Worm (Caenorhabditis elegans) whole organism, L4 larva: ENCODE measurements around the gene cyp-13B1.

Source experiments
- D1046.2 ChIP-seq: fragments of 200-800 bp; sonication (Bioruptor generic); IDR thresholded peaks from 2 replicates; pipeline ENCODE4 v1.3.6; 2022; ENCODE audit warnings: missing genetic modification characterization, missing compliant biosample characterization
- F10B5.3 ChIP-seq: sonication (generic microtip); optimal IDR thresholded peaks from 2 replicates; lab custom pipeline; 2016; ENCODE audit warnings: mild to moderate bottlenecking, missing genetic modification characterization, missing compliant biosample characterization
- F37D6.2 ChIP-seq: sonication (generic microtip); optimal IDR thresholded peaks from 2 replicates; lab custom pipeline; 2016; ENCODE audit warnings: mild to moderate bottlenecking, missing genetic modification characterization, missing compliant biosample characterization
- F44E2.7 ChIP-seq: fragments of 200-800 bp; sonication (Bioruptor generic); IDR thresholded peaks from 2 replicates; pipeline ENCODE4 v2.1.2; 2022; ENCODE audit warnings: missing genetic modification characterization, missing compliant biosample characterization
- F49E8.2 ChIP-seq: sonication (generic microtip); optimal IDR thresholded peaks from 2 replicates; lab custom pipeline; 2016; ENCODE audit warnings: missing compliant biosample characterization, mild to moderate bottlenecking, missing genetic modification characterization, borderline replicate concordance
- T26A8.4 ChIP-seq: fragments of 200-800 bp; sonication (Bioruptor generic); IDR thresholded peaks from 2 replicates; pipeline ENCODE4 v1.3.6; 2022; ENCODE audit warnings: missing genetic modification characterization, missing compliant biosample characterization
- Y48G9A.11 ChIP-seq: fragments of 200-800 bp; sonication (Bioruptor generic); IDR thresholded peaks from 2 replicates; pipeline ENCODE4 v1.3.6; 2022; ENCODE audit warnings: missing genetic modification reagents, missing genetic modification characterization, missing compliant biosample characterization
- aha-1 ChIP-seq: fragments of 150-350 bp; peaks from one replicate; lab custom pipeline; 2014; ENCODE audit warnings: missing biosample characterization, missing genetic modification characterization
- ceh-20 ChIP-seq: fragments of 200-800 bp; sonication (Bioruptor generic); IDR thresholded peaks from 2 replicates; pipeline ENCODE4 v1.3.6; 2022; ENCODE audit warnings: missing genetic modification reagents, missing genetic modification characterization, missing compliant biosample characterization
- ceh-62 ChIP-seq: sonication (generic microtip); optimal IDR thresholded peaks from 2 replicates; lab custom pipeline; 2017; ENCODE audit warnings: missing biosample characterization, missing genetic modification characterization
- ceh-82 ChIP-seq: sonication (generic microtip); optimal IDR thresholded peaks from 2 replicates; lab custom pipeline; 2017; ENCODE audit warnings: missing biosample characterization, missing genetic modification characterization
- daf-12 ChIP-seq: fragments of 150-350 bp; optimal IDR thresholded peaks from 2 replicates; lab custom pipeline; 2014; ENCODE audit warnings: missing biosample characterization, missing genetic modification reagents, missing genetic modification characterization
- daf-16 ChIP-seq, 3 experiments: sonication (generic microtip); optimal IDR thresholded peaks; 2 replicates each; lab custom pipeline; 2016 to 2017; ENCODE audit warnings: missing genetic modification characterization in 3 of 3, missing genetic modification reagents in 3 of 3, mild to moderate bottlenecking in 2 of 3, missing compliant biosample characterization in 2 of 3, missing biosample characterization in 1 of 3, moderate library complexity in 1 of 3
- daf-19 ChIP-seq: fragments of 200-800 bp; sonication (Bioruptor generic); conservative IDR thresholded peaks from 2 replicates; pipeline ENCODE4 v1.3.6; 2022; ENCODE audit warnings: missing genetic modification characterization, missing compliant biosample characterization
- daf-8 ChIP-seq: fragments of 200-800 bp; sonication (Bioruptor generic); IDR thresholded peaks from 2 replicates; pipeline ENCODE4 v1.3.6; 2022; ENCODE audit warnings: missing genetic modification characterization, missing compliant biosample characterization
- dmd-8 ChIP-seq: fragments of 200-800 bp; sonication (Bioruptor generic); IDR thresholded peaks from 2 replicates; pipeline ENCODE4 v1.3.6; 2022; ENCODE audit warnings: missing genetic modification characterization, missing compliant biosample characterization
- dmd-9 ChIP-seq: fragments of 200-800 bp; sonication (Bioruptor generic); IDR thresholded peaks from 2 replicates; pipeline ENCODE4 v1.3.6; 2022; ENCODE audit warnings: missing genetic modification reagents, missing genetic modification characterization, missing compliant biosample characterization
- dpl-1 ChIP-seq: fragments of 150-350 bp; optimal IDR thresholded peaks from 2 replicates; lab custom pipeline; 2014; ENCODE audit warnings: missing biosample characterization, missing genetic modification reagents, missing genetic modification characterization
- egl-27 ChIP-seq: sonication (generic microtip); optimal IDR thresholded peaks from 3 replicates; lab custom pipeline; 2017; ENCODE audit warnings: missing biosample characterization, missing genetic modification reagents, missing genetic modification characterization
- hlh-11 ChIP-seq: fragments of 200-800 bp; sonication (Bioruptor generic); optimal IDR thresholded peaks from 2 replicates; lab custom pipeline; 2018; ENCODE audit warnings: mild to moderate bottlenecking, missing genetic modification characterization, missing compliant biosample characterization
- lim-7 ChIP-seq: fragments of 200-800 bp; sonication (Bioruptor generic); IDR thresholded peaks from 2 replicates; pipeline ENCODE4 v1.3.6; 2022; ENCODE audit warnings: missing genetic modification characterization, missing compliant biosample characterization
- lin-15B ChIP-seq: fragments of 150-350 bp; sonication (generic microtip); optimal IDR thresholded peaks from 3 replicates; lab custom pipeline; 2014; ENCODE audit warnings: missing biosample characterization, missing genetic modification characterization
- lin-39 ChIP-seq: fragments of 150-350 bp; optimal IDR thresholded peaks from 2 replicates; lab custom pipeline; 2014; ENCODE audit warnings: missing biosample characterization, missing genetic modification reagents, missing genetic modification characterization
- lsy-2 ChIP-seq, 2 experiments: fragments of 150-350 bp in 1 of 2; sonication (generic microtip) in 1 of 2; optimal IDR thresholded peaks; 2 replicates each; lab custom pipeline; 2014 to 2017; ENCODE audit warnings: missing biosample characterization in 2 of 2, missing genetic modification characterization in 2 of 2
- mdl-1 ChIP-seq, 2 experiments: fragments of 150-350 bp in 1 of 2; sonication (generic microtip) in 1 of 2; optimal IDR thresholded peaks; 2 replicates each; lab custom pipeline; 2014 to 2017; ENCODE audit warnings: missing biosample characterization in 2 of 2, missing genetic modification characterization in 2 of 2
- mxl-3 ChIP-seq: fragments of 200-800 bp; sonication (Bioruptor generic); optimal IDR thresholded peaks from 2 replicates; lab custom pipeline; 2018; ENCODE audit warnings: mild to moderate bottlenecking, missing genetic modification characterization, missing compliant biosample characterization
- nhr-102 ChIP-seq: sonication (generic microtip); optimal IDR thresholded peaks from 2 replicates; lab custom pipeline; 2016; ENCODE audit warnings: mild to moderate bottlenecking, missing genetic modification characterization, moderate library complexity, missing compliant biosample characterization
- nhr-11 ChIP-seq: fragments of 150-350 bp; optimal IDR thresholded peaks from 2 replicates; lab custom pipeline; 2014; ENCODE audit warnings: missing biosample characterization, missing genetic modification characterization
- nhr-111 ChIP-seq: fragments of 200-800 bp; sonication (Bioruptor generic); optimal IDR thresholded peaks from 2 replicates; lab custom pipeline; 2018; ENCODE audit warnings: mild to moderate bottlenecking, missing genetic modification characterization, missing compliant biosample characterization
- nhr-237 ChIP-seq: sonication (generic microtip); optimal IDR thresholded peaks from 2 replicates; lab custom pipeline; 2017; ENCODE audit warnings: missing biosample characterization, missing genetic modification characterization
- nhr-25 ChIP-seq: sonication (generic microtip); optimal IDR thresholded peaks from 2 replicates; lab custom pipeline; 2017; ENCODE audit warnings: missing genetic modification characterization, mild to moderate bottlenecking, missing compliant biosample characterization, antibody characterized with exemption, moderate library complexity, borderline replicate concordance; ENCODE audit not compliant: insufficient read depth
- nhr-48 ChIP-seq: sonication (generic microtip); optimal IDR thresholded peaks from 2 replicates; lab custom pipeline; 2016; ENCODE audit warnings: mild to moderate bottlenecking, missing genetic modification characterization, missing compliant biosample characterization
- nhr-6 ChIP-seq: fragments of 150-350 bp; optimal IDR thresholded peaks from 2 replicates; lab custom pipeline; 2014; ENCODE audit warnings: missing biosample characterization, missing genetic modification characterization
- nhr-77 ChIP-seq: fragments of 150-350 bp; optimal IDR thresholded peaks from 2 replicates; lab custom pipeline; 2014; ENCODE audit warnings: missing biosample characterization, missing genetic modification characterization
- php-3 ChIP-seq: fragments of 200-800 bp; sonication (Bioruptor generic); IDR thresholded peaks from 2 replicates; pipeline ENCODE4 v1.3.6; 2022; ENCODE audit warnings: missing genetic modification reagents, missing genetic modification characterization, missing compliant biosample characterization
- pqm-1 ChIP-seq: sonication (generic microtip); optimal IDR thresholded peaks from 2 replicates; lab custom pipeline; 2017; ENCODE audit warnings: missing biosample characterization, missing genetic modification characterization
- rbr-2 ChIP-seq: sonication (generic microtip); optimal IDR thresholded peaks from 2 replicates; lab custom pipeline; 2016; ENCODE audit warnings: missing genotype, missing genetic modification characterization, missing compliant biosample characterization
- set-16 ChIP-seq: fragments of 200-800 bp; sonication (Bioruptor generic); IDR thresholded peaks from 2 replicates; pipeline ENCODE4 v1.3.6; 2022; ENCODE audit warnings: missing genetic modification reagents, missing genetic modification characterization, missing compliant biosample characterization
- snpc-1.2 ChIP-seq: fragments of 200-800 bp; sonication (Bioruptor generic); IDR thresholded peaks from 2 replicates; pipeline ENCODE4 v1.3.6; 2022; ENCODE audit warnings: missing genetic modification reagents, missing genetic modification characterization, missing compliant biosample characterization
- snpc-4 ChIP-seq: fragments of 150-350 bp; optimal IDR thresholded peaks from 2 replicates; lab custom pipeline; 2014; ENCODE audit warnings: missing biosample characterization, missing genetic modification characterization
- spr-3 ChIP-seq: fragments of 200-800 bp; sonication (Bioruptor generic); optimal IDR thresholded peaks from 2 replicates; lab custom pipeline; 2018; ENCODE audit warnings: mild to moderate bottlenecking, missing genetic modification characterization, missing compliant biosample characterization
- unc-62 ChIP-seq, 3 experiments: fragments of 150-350 bp in 1 of 3; sonication (generic microtip); optimal IDR thresholded peaks in 2 of 3; peaks in 1 of 3; 1 replicate in 1 of 3; 2 replicates in 2 of 3; lab custom pipeline; 2014 to 2017; ENCODE audit warnings: missing biosample characterization in 3 of 3, missing genetic modification characterization in 3 of 3, missing genetic modification reagents in 3 of 3, missing genotype in 1 of 3
- vab-7 ChIP-seq: fragments of 200-800 bp; sonication (Bioruptor generic); IDR thresholded peaks from 2 replicates; pipeline ENCODE4 v1.3.6; 2022; ENCODE audit warnings: missing genetic modification reagents, missing genetic modification characterization, missing compliant biosample characterization
- zip-2 ChIP-seq: fragments of 150-350 bp; optimal IDR thresholded peaks from 2 replicates; lab custom pipeline; 2014; ENCODE audit warnings: missing biosample characterization, missing genetic modification characterization
- ztf-11 ChIP-seq: fragments of 150-350 bp; optimal IDR thresholded peaks from 2 replicates; lab custom pipeline; 2014; ENCODE audit warnings: missing biosample characterization, missing genetic modification characterization

cyp-13B1 gene

DNA sequence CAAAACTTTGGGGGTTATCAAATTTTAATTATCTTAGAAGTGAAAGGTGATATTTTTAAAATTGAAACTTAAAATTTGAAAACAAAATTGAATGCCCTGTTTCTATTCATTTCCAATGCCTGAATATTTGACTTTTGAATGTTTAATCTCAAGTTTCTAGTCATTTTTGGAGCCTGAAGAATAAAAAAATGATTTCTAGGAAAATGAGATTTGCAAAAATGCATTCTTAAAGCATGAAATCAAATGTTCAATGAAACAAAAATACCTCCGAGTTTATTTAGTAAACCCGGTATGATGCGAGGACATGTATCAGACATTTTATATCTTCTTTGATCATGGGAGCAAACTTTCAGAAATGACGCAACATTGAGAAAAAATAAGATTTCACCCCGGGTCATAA, 30.4 kb downstream of the cyp-13B1 start:
- TF ChIP-seq dmd-9 (GFP tag; lab: Robert Waterston, UW) (no peak), nhr-111 (GFP tag; lab: Kevin White, UChicago) (no peak), nhr-11 (tag; lab: Kevin White, UChicago) (peak; percentile 9), lin-39 (no peak), rbr-2 (no peak), nhr-77 (no peak), ceh-82 (no peak), T26A8.4 (GFP tag; lab: Robert Waterston, UW) (no peak), aha-1 (peak; percentile 4), daf-12 (tag; lab: Kevin White, UChicago) (no peak), lin-15B (no peak)

DNA sequence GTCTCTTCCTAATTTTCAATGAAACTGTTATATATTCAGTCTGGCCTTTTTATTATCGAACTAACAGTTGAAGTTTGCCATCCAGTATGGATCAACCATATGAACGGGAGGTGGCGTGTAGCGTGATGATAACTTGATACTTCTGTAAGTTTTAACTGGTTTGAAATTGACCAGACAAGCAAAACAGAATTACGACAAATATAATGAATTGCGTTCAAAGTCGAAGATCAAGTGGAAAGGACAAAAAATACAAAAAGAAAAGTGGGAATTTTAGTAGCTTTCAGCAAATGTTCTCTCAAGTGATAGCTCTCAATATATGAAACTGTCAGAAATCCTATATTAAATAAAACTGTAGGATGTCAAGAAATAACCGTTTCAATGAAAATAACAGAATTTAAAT, 32.6 kb downstream of the cyp-13B1 start, which contains the start of the genes C49F8.14 and gem-1:
TSS of gene C49F8.14 (minus strand) at position 99 of the 400 bp plus-strand sequence.
TSS of gene gem-1 (minus strand) at position 142 of the 400 bp plus-strand sequence.
- TF ChIP-seq ztf-11 (tag; lab: Kevin White, UChicago), result no peak
- TF ChIP-seq daf-19 (GFP tag; lab: Robert Waterston, UW), result no peak
- no peak for TF ChIP-seq spr-3 (GFP tag; lab: Kevin White, UChicago)
- TF ChIP-seq ceh-62, result no peak
- TF ChIP-seq D1046.2 (GFP tag; lab: Robert Waterston, UW), result no peak
- TF ChIP-seq F49E8.2, result no peak
- no peak for TF ChIP-seq nhr-25 (tag; lab: Kevin White, UChicago)
- peak in 1 of 2 experiments; percentile 97 for TF ChIP-seq unc-62 (GFP tag; optimal IDR thresholded peaks at IDR 0.05 in 1 of 2; lab: Kevin White, UChicago)
- TF ChIP-seq unc-62 (tag; optimal IDR thresholded peaks at IDR 0.05; lab: Kevin White, UChicago), result no peak

DNA sequence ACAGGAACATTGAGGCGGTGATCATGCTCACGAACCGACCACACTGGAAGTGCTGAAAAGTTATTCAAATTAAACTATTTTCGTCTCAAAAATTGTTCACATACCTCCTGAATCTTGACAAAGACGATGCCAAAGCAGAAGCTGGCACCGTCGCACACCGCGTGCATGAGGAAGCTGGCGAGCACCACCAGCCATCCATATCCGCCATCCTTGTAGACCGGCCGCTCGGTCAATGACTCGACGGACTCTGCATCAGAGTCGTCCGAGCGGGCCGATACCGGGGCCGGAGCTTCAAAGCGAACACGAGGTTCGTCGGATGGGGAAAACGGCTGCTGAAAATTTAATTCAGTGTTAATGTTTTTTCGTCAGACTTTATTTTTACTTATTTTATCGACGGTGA, 33.3 kb downstream of the cyp-13B1 start:
- TF ChIP-seq lim-7 (GFP tag; lab: Robert Waterston, UW) (no peak), dmd-8 (GFP tag; lab: Robert Waterston, UW) (0 out of 2 replicates have a peak, but pooled peaks have one; percentile 29), daf-8 (no peak), F49E8.2 (no peak), set-16 (peak; percentile 85), aha-1 (peak; percentile 87), ceh-62 (no peak), mdl-1 (tag; optimal IDR thresholded peaks at IDR 0.05; lab: Kevin White, UChicago) (no peak), D1046.2 (GFP tag; lab: Robert Waterston, UW) (0 out of 2 replicates have a peak, but pooled peaks have one; percentile 37), nhr-102 (tag; lab: Kevin White, UChicago) (no peak), ceh-20 (GFP tag; lab: Robert Waterston, UW) (0 out of 2 replicates have a peak, but pooled peaks have one; percentile 18)

DNA sequence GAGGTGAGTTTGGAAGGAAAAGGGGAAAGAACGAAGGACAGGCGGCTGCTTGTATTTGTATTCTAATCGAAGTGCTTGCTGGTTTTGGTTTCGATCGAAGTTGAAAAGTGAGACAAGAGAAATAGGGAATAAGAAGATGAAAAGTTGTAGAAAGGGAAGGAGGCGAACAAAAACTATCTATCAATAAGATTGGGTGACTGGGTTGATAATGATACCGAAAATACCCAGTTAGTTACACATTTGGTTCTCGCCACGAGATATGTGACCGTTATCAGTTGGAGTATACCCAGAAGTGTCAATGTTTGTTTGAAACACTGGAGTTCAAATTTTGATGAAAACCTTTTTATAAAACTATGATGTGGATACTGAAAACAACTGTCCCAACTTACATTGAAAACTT, 41.2 kb downstream of the cyp-13B1 start:
- peak; percentile 75 for TF ChIP-seq mxl-3 (GFP tag; lab: Kevin White, UChicago)
- no peak for TF ChIP-seq F44E2.7 (GFP tag; lab: Robert Waterston, UW)
- no peak for TF ChIP-seq nhr-102 (tag; lab: Kevin White, UChicago)
- TF ChIP-seq pqm-1 (tag; lab: Kevin White, UChicago), result peak; percentile 83
- no peak for TF ChIP-seq zip-2 (tag; lab: Kevin White, UChicago)
- TF ChIP-seq snpc-4 (tag; lab: Kevin White, UChicago), result no peak
- TF ChIP-seq nhr-237 (tag; lab: Kevin White, UChicago), result no peak
- no peak for TF ChIP-seq F37D6.2
- TF ChIP-seq nhr-48 (tag; lab: Kevin White, UChicago), result peak; percentile 57
- TF ChIP-seq nhr-6 (tag; lab: Kevin White, UChicago), result no peak
- TF ChIP-seq D1046.2 (GFP tag; lab: Robert Waterston, UW), result no peak
- no peak for TF ChIP-seq nhr-25 (tag; lab: Kevin White, UChicago)
- no peak for TF ChIP-seq lin-15B
- TF ChIP-seq lsy-2 (tag; optimal IDR thresholded peaks at IDR 0.05; lab: Kevin White, UChicago), result no peak
- TF ChIP-seq mdl-1 (tag; optimal IDR thresholded peaks at IDR 0.05; lab: Kevin White, UChicago), result peak in 1 of 2 experiments; percentile 63
- peak; percentile 79 for TF ChIP-seq hlh-11 (tag; lab: Kevin White, UChicago)
- no peak for TF ChIP-seq daf-19 (GFP tag; lab: Robert Waterston, UW)
- no peak for TF ChIP-seq dpl-1
- no peak for TF ChIP-seq F10B5.3 (tag; lab: Kevin White, UChicago)
- TF ChIP-seq spr-3 (GFP tag; lab: Kevin White, UChicago), result no peak
- TF ChIP-seq snpc-1.2 (GFP tag; lab: Robert Waterston, UW), result no peak
- TF ChIP-seq egl-27 (tag; lab: Kevin White, UChicago), result no peak
- no peak for TF ChIP-seq Y48G9A.11 (GFP tag; lab: Robert Waterston, UW)
- no peak for TF ChIP-seq php-3 (GFP tag; lab: Robert Waterston, UW)
- TF ChIP-seq nhr-77, result peak; percentile 66
- no peak for TF ChIP-seq daf-16 (GFP tag; optimal IDR thresholded peaks at IDR 0.05; lab: Kevin White, UChicago)
- TF ChIP-seq daf-16 (tag; optimal IDR thresholded peaks at IDR 0.05; lab: Kevin White, UChicago), result peak; percentile 92
- TF ChIP-seq vab-7 (GFP tag; lab: Robert Waterston, UW), result no peak
